Worm (Caenorhabditis elegans) whole organism, early embryonic: Measurements from ENCODE around the gene dmsr-11.

ENCODE experiments used
- B0310.2 ChIP-seq: sonication (generic microtip); optimal IDR thresholded peaks from 2 replicates; lab custom pipeline; 2016; ENCODE audit warnings: mild to moderate bottlenecking, missing genetic modification characterization, missing compliant biosample characterization
- F13C5.2 ChIP-seq: sonication (generic microtip); optimal IDR thresholded peaks from 2 replicates; lab custom pipeline; 2017; ENCODE audit warnings: mild to moderate bottlenecking, missing genetic modification characterization, inconsistent platforms, missing compliant biosample characterization
- aly-1 ChIP-seq: sonication (generic microtip); optimal IDR thresholded peaks from 2 replicates; lab custom pipeline; 2016; ENCODE audit warnings: missing genetic modification characterization, missing compliant biosample characterization
- ama-1 ChIP-seq: fragments of 150-350 bp; optimal IDR thresholded peaks from 2 replicates; lab custom pipeline; 2014
- ceh-13 ChIP-seq: fragments of 200-800 bp; sonication (Bioruptor generic); optimal IDR thresholded peaks from 2 replicates; lab custom pipeline; 2018; ENCODE audit warnings: mild to moderate bottlenecking, missing genetic modification characterization, missing compliant biosample characterization
- ceh-36 ChIP-seq: sonication (generic microtip); optimal IDR thresholded peaks from 2 replicates; lab custom pipeline; 2016; ENCODE audit warnings: missing genetic modification characterization, inconsistent platforms, missing compliant biosample characterization
- ets-7 ChIP-seq: sonication (generic microtip); optimal IDR thresholded peaks from 2 replicates; lab custom pipeline; 2016; ENCODE audit warnings: missing genotype, missing genetic modification characterization, missing compliant biosample characterization
- flt-1 ChIP-seq: fragments of 200-800 bp; sonication (Bioruptor generic); IDR thresholded peaks from 2 replicates; pipeline ENCODE4 v1.3.6; 2022; ENCODE audit warnings: missing genetic modification characterization, missing compliant biosample characterization
- hmbx-1 ChIP-seq: sonication (generic microtip); optimal IDR thresholded peaks from 2 replicates; lab custom pipeline; 2016; ENCODE audit warnings: mild to moderate bottlenecking, missing genetic modification characterization, missing compliant biosample characterization
- hmg-4 ChIP-seq: fragments of 200-800 bp; sonication (Bioruptor generic); optimal IDR thresholded peaks from 2 replicates; lab custom pipeline; 2018; ENCODE audit warnings: mild to moderate bottlenecking, missing genetic modification characterization, missing compliant biosample characterization
- hnd-1 ChIP-seq: sonication (generic microtip); optimal IDR thresholded peaks from 2 replicates; lab custom pipeline; 2016; ENCODE audit warnings: missing genetic modification characterization, missing compliant biosample characterization
- pes-1 ChIP-seq: fragments of 200-800 bp; sonication (Bioruptor generic); IDR thresholded peaks from 2 replicates; pipeline ENCODE4 v1.3.6; 2022; ENCODE audit warnings: missing genetic modification reagents, missing genetic modification characterization, missing compliant biosample characterization
- scrt-1 ChIP-seq: fragments of 200-800 bp; sonication (Bioruptor generic); IDR thresholded peaks from 2 replicates; pipeline ENCODE4 v1.3.6; 2022; ENCODE audit warnings: missing genetic modification characterization, missing compliant biosample characterization
- sea-1 ChIP-seq: fragments of 200-800 bp; sonication (Bioruptor generic); conservative IDR thresholded peaks from 2 replicates; pipeline ENCODE4 v1.3.6; 2022; ENCODE audit warnings: missing genetic modification characterization, missing compliant biosample characterization
- tbx-11 ChIP-seq: fragments of 200-800 bp; sonication (Bioruptor generic); IDR thresholded peaks from 2 replicates; pipeline ENCODE4 v1.3.6; 2022; ENCODE audit warnings: missing genetic modification characterization, missing compliant biosample characterization
- tbx-37 ChIP-seq: fragments of 200-800 bp; sonication (Bioruptor generic); conservative IDR thresholded peaks from 2 replicates; pipeline ENCODE4 v1.3.6; 2022; ENCODE audit warnings: missing genetic modification reagents, missing genetic modification characterization, missing compliant biosample characterization
- tra-4 ChIP-seq: sonication (generic microtip); optimal IDR thresholded peaks from 2 replicates; lab custom pipeline; 2017; ENCODE audit warnings: missing genetic modification characterization, missing compliant biosample characterization

dmsr-11 gene

ce11 chrV:6803992-6804391 is at the start of gene dmsr-11:
dmsr-11 (minus strand) TSS chrV:6804092.
- TF ChIP-seq scrt-1: no peak
- TF ChIP-seq F13C5.2 (tag; lab: Kevin White, UChicago): no peak
- TF ChIP-seq ama-1 (lab: Kevin White, UChicago): no peak
- no peak for TF ChIP-seq ets-7 (tag; lab: Kevin White, UChicago)
- TF ChIP-seq pes-1 (GFP tag; lab: Robert Waterston, UW): no peak

ce11 chrV:6846507-6846906 is 42.6 kb upstream of the dmsr-11 start, which contains the start of gene lgc-54:
lgc-54 (minus strand) TSS chrV:6846607.
- TF ChIP-seq ceh-13 (GFP tag; lab: Kevin White, UChicago): no peak
- no peak for TF ChIP-seq ets-7 (tag; lab: Kevin White, UChicago)
- TF ChIP-seq F13C5.2 (tag; lab: Kevin White, UChicago): no peak
- no peak for TF ChIP-seq ceh-36 (tag; lab: Kevin White, UChicago)
- TF ChIP-seq B0310.2 (tag; lab: Kevin White, UChicago): no peak
- no peak for TF ChIP-seq hmg-4 (GFP tag; lab: Kevin White, UChicago)
- TF ChIP-seq hmbx-1 (tag; lab: Kevin White, UChicago): no peak
- no peak for TF ChIP-seq scrt-1
- TF ChIP-seq flt-1 (GFP tag; lab: Robert Waterston, UW): no peak
- no peak for TF ChIP-seq sea-1 (GFP tag; lab: Robert Waterston, UW)
- no peak for TF ChIP-seq tbx-37 (GFP tag; lab: Robert Waterston, UW)
- TF ChIP-seq tra-4 (tag; lab: Kevin White, UChicago): no peak

- TF ChIP-seq tbx-37 (GFP tag; lab: Robert Waterston, UW) (no peak), ets-7 (tag; lab: Kevin White, UChicago) (no peak), hmbx-1 (tag; lab: Kevin White, UChicago) (no peak), F13C5.2 (tag; lab: Kevin White, UChicago) (no peak), hmg-4 (GFP tag; lab: Kevin White, UChicago) (no peak), B0310.2 (tag; lab: Kevin White, UChicago) (no peak), tbx-11 (GFP tag; lab: Robert Waterston, UW) (no peak), flt-1 (GFP tag; lab: Robert Waterston, UW) (no peak), hnd-1 (tag; lab: Kevin White, UChicago) (no peak), aly-1 (tag; lab: Kevin White, UChicago) (no peak), tra-4 (tag; lab: Kevin White, UChicago) (no peak), ama-1 (lab: Kevin White, UChicago) (no peak), ceh-13 (GFP tag; lab: Kevin White, UChicago) (no peak), ceh-36 (tag; lab: Kevin White, UChicago) (no peak), scrt-1 (no peak), sea-1 (GFP tag; lab: Robert Waterston, UW) (no peak), pes-1 (GFP tag; lab: Robert Waterston, UW) (no peak)
Observed at ce11 chrV:6842437-6842836, 38.5 kb upstream of the dmsr-11 start, which contains the start of gene T15B7.1. T15B7.1 (plus strand) TSS chrV:6842737.

ce11 chrV:6839008-6839407 is 35.1 kb upstream of the dmsr-11 start, which contains the start of gene hpo-8:
hpo-8 (plus strand) TSS chrV:6839289.
- no peak for TF ChIP-seq hnd-1 (tag; lab: Kevin White, UChicago)
- no peak for TF ChIP-seq sea-1 (GFP tag; lab: Robert Waterston, UW)
- no peak for TF ChIP-seq hmg-4 (GFP tag; lab: Kevin White, UChicago)
- no peak for TF ChIP-seq ets-7 (tag; lab: Kevin White, UChicago)
- no peak for TF ChIP-seq F13C5.2 (tag; lab: Kevin White, UChicago)

- TF ChIP-seq tbx-11 (GFP tag; lab: Robert Waterston, UW): no peak
- no peak for TF ChIP-seq tra-4 (tag; lab: Kevin White, UChicago)
- TF ChIP-seq pes-1 (GFP tag; lab: Robert Waterston, UW): no peak
- TF ChIP-seq ceh-13 (GFP tag; lab: Kevin White, UChicago): no peak
- no peak for TF ChIP-seq hmg-4 (GFP tag; lab: Kevin White, UChicago)
- TF ChIP-seq aly-1 (tag; lab: Kevin White, UChicago): no peak
- no peak for TF ChIP-seq ceh-36 (tag; lab: Kevin White, UChicago)
- TF ChIP-seq hnd-1 (tag; lab: Kevin White, UChicago): no peak
- TF ChIP-seq flt-1 (GFP tag; lab: Robert Waterston, UW): no peak
- no peak for TF ChIP-seq sea-1 (GFP tag; lab: Robert Waterston, UW)
- TF ChIP-seq tbx-37 (GFP tag; lab: Robert Waterston, UW): no peak
- no peak for TF ChIP-seq ets-7 (tag; lab: Kevin White, UChicago)
- no peak for TF ChIP-seq hmbx-1 (tag; lab: Kevin White, UChicago)
- no peak for TF ChIP-seq B0310.2 (tag; lab: Kevin White, UChicago)
- no peak for TF ChIP-seq F13C5.2 (tag; lab: Kevin White, UChicago)
- TF ChIP-seq ama-1 (lab: Kevin White, UChicago): no peak
- TF ChIP-seq scrt-1: no peak
Observed at ce11 chrV:6838599-6838998, 34.7 kb upstream of the dmsr-11 start, which contains the start of gene T15B7.15. T15B7.15 (minus strand) TSS chrV:6838665.

- TF ChIP-seq hnd-1 (tag; lab: Kevin White, UChicago): no peak
- no peak for TF ChIP-seq tbx-37 (GFP tag; lab: Robert Waterston, UW)
- TF ChIP-seq aly-1 (tag; lab: Kevin White, UChicago): no peak
- TF ChIP-seq ama-1 (lab: Kevin White, UChicago): no peak
- no peak for TF ChIP-seq sea-1 (GFP tag; lab: Robert Waterston, UW)
- no peak for TF ChIP-seq flt-1 (GFP tag; lab: Robert Waterston, UW)
Observed at ce11 chrV:6836036-6836435, 32.1 kb upstream of the dmsr-11 start.

ce11 chrV:6835242-6835641 is 31.4 kb upstream of the dmsr-11 start, which contains the start of the genes T15B7.14 and col-143:
T15B7.14 (minus strand) TSS chrV:6835342.
col-143 (plus strand) TSS chrV:6835635.
- TF ChIP-seq ceh-13 (GFP tag; lab: Kevin White, UChicago) (no peak), flt-1 (GFP tag; lab: Robert Waterston, UW) (no peak), ets-7 (tag; lab: Kevin White, UChicago) (no peak), ceh-36 (tag; lab: Kevin White, UChicago) (no peak), ama-1 (lab: Kevin White, UChicago) (no peak), scrt-1 (no peak), aly-1 (tag; lab: Kevin White, UChicago) (no peak), hmg-4 (GFP tag; lab: Kevin White, UChicago) (no peak), F13C5.2 (tag; lab: Kevin White, UChicago) (no peak), pes-1 (GFP tag; lab: Robert Waterston, UW) (no peak), tbx-11 (GFP tag; lab: Robert Waterston, UW) (no peak), B0310.2 (tag; lab: Kevin White, UChicago) (no peak), hmbx-1 (tag; lab: Kevin White, UChicago) (no peak), tbx-37 (GFP tag; lab: Robert Waterston, UW) (no peak), hnd-1 (tag; lab: Kevin White, UChicago) (no peak), sea-1 (GFP tag; lab: Robert Waterston, UW) (no peak), tra-4 (tag; lab: Kevin White, UChicago) (no peak)
